Worm (Caenorhabditis elegans) whole organism, L4/young adult: ENCODE data around the gene T23F4.2.

Experiments
- W03F9.2 ChIP-seq: fragments of 150-350 bp; optimal IDR thresholded peaks from 2 replicates; lab custom pipeline; 2014; ENCODE audit warnings: missing biosample characterization, missing genetic modification characterization
- dao-5 ChIP-seq: sonication (generic microtip); optimal IDR thresholded peaks from 2 replicates; lab custom pipeline; 2016; ENCODE audit warnings: missing genotype, missing genetic modification characterization, moderate library complexity, missing compliant biosample characterization
- him-1 ChIP-seq: sonication (generic microtip); optimal IDR thresholded peaks from 2 replicates; lab custom pipeline; 2016; ENCODE audit warnings: missing genotype, missing genetic modification reagents, missing genetic modification characterization, missing compliant biosample characterization

DNA sequence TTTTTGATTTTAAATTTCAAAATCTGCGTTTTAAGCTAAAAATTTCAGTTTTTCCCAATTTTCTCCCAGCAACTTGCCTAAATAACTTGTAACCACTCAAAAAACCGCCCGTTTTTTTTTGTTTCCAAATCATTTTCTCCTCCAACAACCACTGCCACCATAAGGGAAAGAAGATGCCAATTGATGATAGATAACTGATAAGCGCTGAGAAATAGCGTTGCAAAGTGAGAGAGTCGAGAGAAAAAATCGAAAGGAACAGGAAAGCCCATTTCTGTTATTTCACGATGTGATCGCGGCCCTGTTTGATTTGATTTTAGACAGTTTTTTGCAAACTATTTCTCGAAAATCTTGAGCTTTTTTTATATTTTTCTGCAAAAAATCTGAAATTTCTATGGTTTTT, 26.3 kb downstream of the T23F4.2 start:
- TF ChIP-seq him-1 (tag; lab: Kevin White, UChicago) (no peak), dao-5 (no peak), W03F9.2 (no peak)
